Fruit fly (Drosophila melanogaster): ENCODE measurements around the gene CG42762.

Gene CG42762

dm6 chr2L:8165800-8166576 is 22.1 kb upstream of the CG42762 start (continued):
- TF ChIP-seq NC2β (GFP tag; optimal IDR thresholded peaks at IDR 0.05) (no peak), nom (GFP tag; optimal IDR thresholded peaks at IDR 0.05) (no peak), CG4404 (GFP tag; IDR thresholded peaks at IDR 0.05) (no peak), CG2712 (tag; optimal IDR thresholded peaks at IDR 0.05) (peak; percentile 16), pho (GFP tag; optimal IDR thresholded peaks at IDR 0.05) (no peak), CTCF (GFP tag; optimal IDR thresholded peaks at IDR 0.05) (no peak), C15 (GFP tag; IDR thresholded peaks at IDR 0.05) (no peak), CG9727 (GFP tag; optimal IDR thresholded peaks at IDR 0.05) (peak; percentile 39), danr (GFP tag; IDR thresholded peaks at IDR 0.05) (no peak), CG12104 (GFP tag; optimal IDR thresholded peaks at IDR 0.05) (no peak), Scr (GFP tag; IDR thresholded peaks at IDR 0.05; ENCODE audit: partially characterized antibody) (no peak), corto (GFP tag; optimal IDR thresholded peaks at IDR 0.05) (no peak), Fer1 (GFP tag; optimal IDR thresholded peaks at IDR 0.05) (no peak), sd (tag; optimal IDR thresholded peaks at IDR 0.05) (peak; percentile 92), CG4360 (GFP tag; IDR thresholded peaks at IDR 0.05) (no peak), so (GFP tag; IDR thresholded peaks at IDR 0.05) (no peak), exex (tag; optimal IDR thresholded peaks at IDR 0.05) (peak; percentile 32), Med (GFP tag) (peak; percentile 26), CG16779 (GFP tag; IDR thresholded peaks at IDR 0.05) (no peak), Max (GFP tag; optimal IDR thresholded peaks at IDR 0.05) (no peak), gem (tag; optimal IDR thresholded peaks at IDR 0.05) (peak; percentile 27), CG13775 (GFP tag; optimal IDR thresholded peaks at IDR 0.05) (no peak), Side (GFP tag; optimal IDR thresholded peaks at IDR 0.05) (peak; percentile 17), CG11560 (tag; IDR thresholded peaks at IDR 0.05) (no peak), CG2120 (GFP tag; optimal IDR thresholded peaks at IDR 0.05) (no peak), CG7271 (tag; optimal IDR thresholded peaks at IDR 0.05) (peak; percentile 80), CG10543 (GFP tag; optimal IDR thresholded peaks at IDR 0.05) (no peak), trh (GFP tag; optimal IDR thresholded peaks at IDR 0.05) (no peak), tap (tag; optimal IDR thresholded peaks at IDR 0.05) (no peak), Atf3 (GFP tag; optimal IDR thresholded peaks at IDR 0.05) (no peak), Oli (tag; optimal IDR thresholded peaks at IDR 0.05) (no peak), Doc3 (GFP tag; IDR thresholded peaks at IDR 0.05; ENCODE audit: partially characterized antibody) (no peak), sc (optimal IDR thresholded peaks at IDR 0.05) (no peak), sc (GFP tag; optimal IDR thresholded peaks at IDR 0.05) (no peak), CG4328 (GFP tag; optimal IDR thresholded peaks at IDR 0.05) (no peak), caup (GFP tag; optimal IDR thresholded peaks at IDR 0.05; ENCODE audit: severe bottlenecking) (no peak), CG10147 (GFP tag; optimal IDR thresholded peaks at IDR 0.05) (no peak), maf-S (GFP tag; optimal IDR thresholded peaks at IDR 0.05) (no peak), CG1529 (GFP tag; optimal IDR thresholded peaks at IDR 0.05) (no peak), CG30403 (GFP tag; optimal IDR thresholded peaks at IDR 0.05) (no peak), Sin3A (optimal IDR thresholded peaks at IDR 0.05) (no peak), Trl (optimal IDR thresholded peaks at IDR 0.05) (no peak), Trl (GFP tag; optimal IDR thresholded peaks at IDR 0.05) (no peak), al (GFP tag; IDR thresholded peaks at IDR 0.05) (no peak), chif (GFP tag; optimal IDR thresholded peaks at IDR 0.05) (no peak), CG8924 (tag; optimal IDR thresholded peaks at IDR 0.05) (peak; percentile 55), CG10321 (GFP tag; IDR thresholded peaks at IDR 0.05) (no peak), CG8290 (GFP tag; optimal IDR thresholded peaks at IDR 0.05) (no peak), CG8290 (tag; optimal IDR thresholded peaks at IDR 0.05) (peak in 1 of 2 experiments; percentile 27), ems (GFP tag; optimal IDR thresholded peaks at IDR 0.05) (no peak), CG17186 (GFP tag; optimal IDR thresholded peaks at IDR 0.05) (no peak), Vsx1 (GFP tag; optimal IDR thresholded peaks at IDR 0.05) (no peak)
